Fruit fly (Drosophila melanogaster) whole organism, embryonic: Measurements from ENCODE around the gene CG31347.

Experiments used
- CG10321 ChIP-seq: fragments of 200-800 bp; sonication (Bioruptor generic); IDR thresholded peaks from 2 replicates; pipeline ENCODE4 v1.3.6; 2022; ENCODE audit warnings: missing biosample characterization, missing genetic modification characterization
- CG18262 ChIP-seq: fragments of 200-800 bp; optimal IDR thresholded peaks from 3 replicates; lab custom pipeline; 2019; ENCODE audit warnings: missing biosample characterization, mild to moderate bottlenecking, missing genetic modification characterization, moderate library complexity
- CG5180 ChIP-seq: fragments of 200-800 bp; sonication (Bioruptor generic); optimal IDR thresholded peaks from 3 replicates; lab custom pipeline; 2017; ENCODE audit warnings: missing biosample characterization, missing genetic modification characterization, mild to moderate bottlenecking, moderate library complexity, missing genetic modification reagents
- Tbp ChIP-seq: fragments of >200 bp; optimal IDR thresholded peaks from 2 replicates; lab custom pipeline; 2018; ENCODE audit warnings: missing biosample characterization, missing genetic modification characterization
- vnd ChIP-seq: fragments of 200-800 bp; sonication (Bioruptor generic); IDR thresholded peaks from 3 replicates; pipeline ENCODE4 v1.3.6; 2022; ENCODE audit warnings: missing biosample characterization, missing genetic modification characterization; ENCODE audit not compliant: partially characterized antibody

Gene CG31347

dm6 chr3R:12642051-12642532, 50.3 kb downstream of the CG31347 start, which contains the start of gene CG6753:
CG6753 (minus strand) TSS chr3R:12642482.
- no peak for TF ChIP-seq CG10321 (GFP tag; lab: Robert Waterston, UW)
- TF ChIP-seq vnd (GFP tag; lab: Robert Waterston, UW), result 0 out of 3 replicates have a peak, but pooled peaks have one; percentile 16
- TF ChIP-seq CG18262 (tag; lab: Kevin White, UChicago), result no peak
- TF ChIP-seq Tbp (GFP tag; lab: Kevin White, UChicago), result no peak
- TF ChIP-seq CG5180 (GFP tag; lab: Kevin White, UChicago), result no peak
